Fruit fly (Drosophila melanogaster) whole organism, wandering third instar larva: Measurements from ENCODE around the gene CG3223.
A peak's percentile ranks its signal among the peaks of the same experiment; 100 is the strongest.

ENCODE experiments used
- Abd-B ChIP-seq: fragments of >200 bp; optimal IDR thresholded peaks from 2 replicates; lab custom pipeline; 2017; ENCODE audit warnings: missing biosample characterization, missing genetic modification characterization
- CG32264 ChIP-seq: fragments of 200-800 bp; sonication (Bioruptor generic); optimal IDR thresholded peaks from 2 replicates; lab custom pipeline; 2016; ENCODE audit warnings: missing biosample characterization, missing genetic modification characterization
- CG9705 ChIP-seq: fragments of 200-800 bp; sonication (Bioruptor generic); optimal IDR thresholded peaks from 2 replicates; lab custom pipeline; 2018; ENCODE audit warnings: missing biosample characterization, mild to moderate bottlenecking, missing genetic modification characterization
- CrebA ChIP-seq: fragments of 200-800 bp; sonication (Bioruptor generic); optimal IDR thresholded peaks from 2 replicates; lab custom pipeline; 2016; ENCODE audit warnings: missing biosample characterization, mild to moderate bottlenecking, missing genetic modification characterization, borderline replicate concordance
- Dfd ChIP-seq: fragments of >200 bp; optimal IDR thresholded peaks from 2 replicates; lab custom pipeline; 2017; ENCODE audit warnings: missing biosample characterization, missing genetic modification characterization
- Dif ChIP-seq: fragments of 200-275, 200-300 bp; sonication (Bioruptor generic); optimal IDR thresholded peaks from 2 replicates; lab custom pipeline; 2018; ENCODE audit warnings: missing biosample characterization, missing genetic modification characterization; ENCODE audit not compliant: partially characterized antibody
- GATAd ChIP-seq: sonication (Bioruptor generic); optimal IDR thresholded peaks from 2 replicates; lab custom pipeline; 2016; ENCODE audit warnings: missing biosample characterization, missing genetic modification characterization
- HLH106 ChIP-seq: fragments of 200-800 bp; optimal IDR thresholded peaks from 3 replicates; lab custom pipeline; 2019; ENCODE audit warnings: missing biosample characterization, mild to moderate bottlenecking, missing genetic modification characterization, moderate library complexity
- Hr78 ChIP-seq: fragments of >200 bp; optimal IDR thresholded peaks from 2 replicates; lab custom pipeline; 2017; ENCODE audit warnings: missing biosample characterization, missing genetic modification characterization
- Hr83 ChIP-seq: fragments of 200-300 bp; sonication (Bioruptor generic); optimal IDR thresholded peaks from 2 replicates; lab custom pipeline; 2016; ENCODE audit warnings: missing biosample characterization, mild to moderate bottlenecking, missing genetic modification characterization, moderate library complexity; ENCODE audit not compliant: poor library complexity, severe bottlenecking
- Jra ChIP-seq: sonication (Bioruptor generic); optimal IDR thresholded peaks from 2 replicates; lab custom pipeline; 2016; ENCODE audit warnings: missing biosample characterization, missing genetic modification characterization
- Mio ChIP-seq: sonication (Bioruptor generic); optimal IDR thresholded peaks from 2 replicates; lab custom pipeline; 2016; ENCODE audit warnings: missing biosample characterization, missing genetic modification characterization
- Myc ChIP-seq: fragments of >200 bp; optimal IDR thresholded peaks from 2 replicates; lab custom pipeline; 2017
- N ChIP-seq: fragments of >200 bp; optimal IDR thresholded peaks from 2 replicates; lab custom pipeline; 2018; ENCODE audit warnings: missing biosample characterization, missing external identifiers, missing genetic modification characterization
- OdsH ChIP-seq: fragments of 200-800 bp; sonication (Bioruptor generic); optimal IDR thresholded peaks from 2 replicates; lab custom pipeline; 2016; ENCODE audit warnings: missing biosample characterization, mild to moderate bottlenecking, missing genetic modification characterization
- Rel ChIP-seq, 2 experiments: fragments of 200-800 bp; sonication (Bioruptor generic) in 1 of 2; optimal IDR thresholded peaks; 2 replicates in 1 of 2; 3 replicates in 1 of 2; lab custom pipeline; 2016 to 2019; ENCODE audit warnings: mild to moderate bottlenecking in 2 of 2, missing biosample characterization in 2 of 2, missing genetic modification characterization in 2 of 2, moderate library complexity in 1 of 2
- Vsx2 ChIP-seq: fragments of 200-300, 225-300 bp; sonication (Bioruptor generic); optimal IDR thresholded peaks from 2 replicates; lab custom pipeline; 2018; ENCODE audit warnings: missing biosample characterization, missing genetic modification characterization; ENCODE audit not compliant: partially characterized antibody
- br ChIP-seq: fragments of 200-800 bp; sonication (Bioruptor generic); optimal IDR thresholded peaks from 2 replicates; lab custom pipeline; 2016; ENCODE audit warnings: missing biosample characterization, missing genetic modification characterization
- brk ChIP-seq: fragments of 200-800 bp; sonication (Bioruptor generic); optimal IDR thresholded peaks from 2 replicates; lab custom pipeline; 2016; ENCODE audit warnings: missing biosample characterization, mild to moderate bottlenecking, missing genetic modification characterization
- dl ChIP-seq, 2 experiments: fragments of 175-275, 200-275 bp in 1 of 2; fragments of 200-275 bp in 1 of 2; sonication (Bioruptor generic); optimal IDR thresholded peaks; lab custom pipeline; 2018; ENCODE audit warnings: mild to moderate bottlenecking in 2 of 2, missing biosample characterization in 2 of 2, missing genetic modification characterization in 2 of 2, moderate library complexity in 2 of 2; ENCODE audit not compliant: partially characterized antibody in 2 of 2, insufficient read depth in 1 of 2
- dsf ChIP-seq: sonication (Bioruptor generic); optimal IDR thresholded peaks from 2 replicates; lab custom pipeline; 2016; ENCODE audit warnings: missing biosample characterization, missing genetic modification characterization, borderline replicate concordance
- ey ChIP-seq: fragments of 200-800 bp; sonication (Bioruptor generic); optimal IDR thresholded peaks from 2 replicates; lab custom pipeline; 2016; ENCODE audit warnings: missing biosample characterization, missing genetic modification characterization
- foxo ChIP-seq, 2 experiments: fragments of 200-800 bp; sonication (Bioruptor generic); optimal IDR thresholded peaks; 2 replicates in 1 of 2; 3 replicates in 1 of 2; lab custom pipeline; 2016 to 2017; ENCODE audit warnings: missing biosample characterization in 2 of 2, missing genetic modification characterization in 2 of 2
- fru ChIP-seq: fragments of 200-800 bp; sonication (Bioruptor generic); optimal IDR thresholded peaks from 3 replicates; lab custom pipeline; 2016; ENCODE audit warnings: missing biosample characterization, mild to moderate bottlenecking, missing genetic modification characterization
- pan ChIP-seq: fragments of >200 bp; optimal IDR thresholded peaks from 2 replicates; lab custom pipeline; 2017
- psq ChIP-seq: fragments of 200-800 bp; sonication (Bioruptor generic); optimal IDR thresholded peaks from 3 replicates; lab custom pipeline; 2017; ENCODE audit warnings: missing biosample characterization, mild to moderate bottlenecking, missing genetic modification characterization, moderate library complexity
- rgr ChIP-seq: fragments of 200-800 bp; sonication (Bioruptor generic); optimal IDR thresholded peaks from 3 replicates; lab custom pipeline; 2016; ENCODE audit warnings: missing biosample characterization, mild to moderate bottlenecking, missing genetic modification characterization
- sv ChIP-seq: fragments of 200-800 bp; sonication (Bioruptor generic); optimal IDR thresholded peaks from 3 replicates; lab custom pipeline; 2016; ENCODE audit warnings: missing biosample characterization, missing genetic modification characterization
- tai ChIP-seq: sonication (Bioruptor generic); optimal IDR thresholded peaks from 2 replicates; lab custom pipeline; 2016; ENCODE audit warnings: missing biosample characterization, missing genetic modification characterization
- usp ChIP-seq: fragments of >200 bp; optimal IDR thresholded peaks from 2 replicates; lab custom pipeline; 2017; ENCODE audit warnings: missing biosample characterization, missing genetic modification characterization
- woc ChIP-seq: sonication (Bioruptor generic); optimal IDR thresholded peaks from 2 replicates; lab custom pipeline; 2016; ENCODE audit warnings: missing biosample characterization, mild to moderate bottlenecking, missing genetic modification characterization

CG3223 gene

DNA sequence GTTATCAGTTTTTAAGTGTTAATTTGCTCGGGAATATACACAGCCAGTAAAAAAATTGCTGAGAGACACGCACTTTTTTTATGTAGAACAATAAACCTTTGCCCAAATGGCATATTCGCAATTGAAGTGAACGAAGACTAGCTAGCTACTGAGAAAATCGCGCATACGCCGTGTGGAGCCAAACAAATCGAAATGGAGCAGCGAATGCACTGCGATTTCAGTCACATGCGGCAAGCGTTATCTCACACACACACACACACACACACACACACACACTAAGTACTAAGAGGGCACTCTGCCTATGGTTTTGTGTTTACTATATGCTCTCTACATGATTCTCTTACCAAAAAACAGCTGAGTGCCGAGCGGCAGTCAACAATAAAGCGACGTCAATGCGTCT is 15.7 kb upstream of the CG3223 start:
- TF ChIP-seq Dfd (peak; percentile 72), Hr78 (GFP tag; lab: Kevin White, UChicago) (no peak), Dif (GFP tag; lab: Kevin White, UChicago) (peak; percentile 27), Rel (GFP tag; optimal IDR thresholded peaks at IDR 0.05; lab: Kevin White, UChicago) (no peak), Rel (tag; optimal IDR thresholded peaks at IDR 0.05; lab: Kevin White, UChicago) (peak; percentile 2)
- TF ChIP-seq, all 38 proteins: peak for 3

dm6 chr3R:7994629-7995028 is 14.6 kb upstream of the CG3223 start:
- no peak for TF ChIP-seq br
- no peak for TF ChIP-seq Myc (lab: Kevin White, UChicago)

DNA sequence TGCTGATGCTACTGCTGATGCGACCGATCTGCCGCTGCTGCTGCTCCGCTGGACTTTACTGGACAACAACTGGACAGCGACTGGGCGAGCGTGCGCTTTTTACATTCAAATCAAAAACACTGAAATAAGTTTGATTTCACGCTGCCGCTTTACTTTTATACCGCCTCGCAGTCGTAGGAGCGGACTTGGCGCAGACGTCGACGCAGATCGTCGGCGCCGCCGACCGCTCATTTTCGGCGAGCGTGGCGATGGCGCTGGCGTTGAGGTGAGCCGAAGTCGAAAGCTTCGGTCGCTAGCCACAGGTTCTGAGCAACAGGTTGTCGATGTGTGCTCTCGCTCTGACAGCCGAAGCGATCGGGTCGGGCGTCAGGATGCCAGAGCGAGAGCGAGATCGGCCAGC is 13.5 kb upstream of the CG3223 start, which contains the start of gene Elovl7:
Gene Elovl7, minus strand, starts transcription at position 131 of the 400 bp plus-strand sequence.
- TF ChIP-seq Vsx2 (GFP tag; lab: Kevin White, UChicago) (no peak), Dfd (no peak), Jra (GFP tag; lab: Kevin White, UChicago) (no peak), brk (GFP tag; lab: Kevin White, UChicago) (no peak), usp (no peak), sv (no peak), dl (GFP tag; optimal IDR thresholded peaks at IDR 0.05; lab: Kevin White, UChicago; ENCODE audit: insufficient read depth in 1 of 2, partially characterized antibody in 2 of 2) (no peak), OdsH (no peak), fru (GFP tag; lab: Kevin White, UChicago) (no peak), Hr83 (GFP tag; lab: Kevin White, UChicago) (no peak), tai (no peak), N (GFP tag; lab: Kevin White, UChicago) (no peak)
- TF ChIP-seq, all 38 proteins: peak for 0

DNA sequence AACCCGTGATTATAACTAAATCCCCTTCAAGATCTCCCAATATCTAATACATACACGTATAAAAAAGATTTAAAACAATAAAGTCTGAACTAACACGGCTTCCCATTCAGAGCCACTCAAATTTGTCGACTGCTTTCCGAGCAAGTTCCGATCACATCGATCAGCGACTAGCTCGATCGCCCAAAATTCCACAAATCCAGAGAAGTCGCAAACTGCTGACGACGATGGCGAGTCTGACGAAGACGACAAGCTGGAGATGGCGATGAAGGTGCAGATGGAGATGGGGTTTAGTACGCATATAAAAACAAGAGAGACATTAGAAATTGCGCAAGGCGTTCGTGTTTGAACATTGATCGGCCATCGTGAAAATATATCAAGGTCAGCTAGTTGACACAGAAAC is 10.4 kb upstream of the CG3223 start:
- TF ChIP-seq dsf (no peak), Jra (GFP tag; lab: Kevin White, UChicago) (no peak), ey (GFP tag; lab: Kevin White, UChicago) (no peak), psq (GFP tag; lab: Kevin White, UChicago) (no peak), Dfd (no peak), CG32264 (GFP tag; lab: Kevin White, UChicago) (no peak), dl (GFP tag; optimal IDR thresholded peaks at IDR 0.05; lab: Kevin White, UChicago; ENCODE audit: insufficient read depth in 1 of 2, partially characterized antibody in 2 of 2) (no peak), tai (no peak), HLH106 (tag; lab: Kevin White, UChicago) (no peak), foxo (GFP tag; optimal IDR thresholded peaks at IDR 0.05; lab: Kevin White, UChicago) (no peak), fru (GFP tag; lab: Kevin White, UChicago) (no peak), Mio (GFP tag; lab: Kevin White, UChicago) (no peak), usp (no peak), CG9705 (GFP tag; lab: Kevin White, UChicago) (no peak), woc (GFP tag; lab: Kevin White, UChicago) (no peak), rgr (GFP tag; lab: Kevin White, UChicago) (no peak), GATAd (no peak), Abd-B (GFP tag; lab: Kevin White, UChicago) (no peak)

- TF ChIP-seq woc (GFP tag; lab: Kevin White, UChicago) (no peak), brk (GFP tag; lab: Kevin White, UChicago) (peak; percentile 52), Hr78 (GFP tag; lab: Kevin White, UChicago) (no peak), tai (peak; percentile 46), Dif (GFP tag; lab: Kevin White, UChicago) (peak; percentile 60), pan (lab: Kevin White, UChicago) (no peak), N (GFP tag; lab: Kevin White, UChicago) (peak; percentile 20), CrebA (GFP tag; lab: Kevin White, UChicago) (no peak)
Measured at dm6 chr3R:7999530-8000116, 9.6 kb upstream of the CG3223 start, which contains the start of gene PIG-H. Gene PIG-H, plus strand, starts transcription at chr3R:7999832.
